Fruit fly (Drosophila melanogaster) whole organism, embryonic: ENCODE measurements around the gene CG46465.

Source experiments
- B-H2 ChIP-seq: fragments of 200-800 bp; sonication (Bioruptor generic); optimal IDR thresholded peaks from 2 replicates; lab custom pipeline; 2018; ENCODE audit warnings: missing biosample characterization, mild to moderate bottlenecking, missing genetic modification characterization
- Bgb ChIP-seq: fragments of 200-800 bp; sonication (Bioruptor generic); IDR thresholded peaks from 2 replicates; pipeline ENCODE4 v1.3.6; 2022; ENCODE audit warnings: missing biosample characterization, missing genetic modification characterization; ENCODE audit not compliant: partially characterized antibody
- CG10147 ChIP-seq: fragments of 200-800 bp; sonication (Bioruptor generic); optimal IDR thresholded peaks from 2 replicates; lab custom pipeline; 2019; ENCODE audit warnings: missing biosample characterization, mild to moderate bottlenecking, missing genetic modification characterization, moderate library complexity
- CG10959 ChIP-seq: fragments of 200-800 bp; sonication (Bioruptor generic); IDR thresholded peaks from 2 replicates; pipeline ENCODE4 v1.3.6; 2022; ENCODE audit warnings: missing biosample characterization, missing genetic modification characterization
- CG12942 ChIP-seq: fragments of 200-800 bp; sonication (Bioruptor generic); optimal IDR thresholded peaks from 3 replicates; lab custom pipeline; 2016; ENCODE audit warnings: missing biosample characterization, missing genetic modification characterization
- CG14667 ChIP-seq: fragments of 200-800 bp; sonication (Bioruptor generic); IDR thresholded peaks from 2 replicates; pipeline ENCODE4 v1.3.6; 2022; ENCODE audit warnings: missing biosample characterization, missing genetic modification characterization
- CG16779 ChIP-seq: fragments of 200-800 bp; sonication (Bioruptor generic); IDR thresholded peaks from 2 replicates; pipeline ENCODE4 v1.3.6; 2022; ENCODE audit warnings: missing biosample characterization, missing genetic modification characterization
- CG17359 ChIP-seq: fragments of 200-800 bp; sonication (Bioruptor generic); optimal IDR thresholded peaks from 3 replicates; lab custom pipeline; 2018; ENCODE audit warnings: missing biosample characterization, mild to moderate bottlenecking, missing genetic modification characterization, moderate library complexity
- CG17385 ChIP-seq: fragments of 200-800 bp; sonication (Bioruptor generic); optimal IDR thresholded peaks from 3 replicates; lab custom pipeline; 2018; ENCODE audit warnings: missing biosample characterization, mild to moderate bottlenecking, missing genetic modification characterization
- CG1832 ChIP-seq: fragments of 200-800 bp; sonication (Bioruptor generic); optimal IDR thresholded peaks from 2 replicates; lab custom pipeline; 2017; ENCODE audit warnings: missing biosample characterization, mild to moderate bottlenecking, missing genetic modification characterization, inconsistent platforms
- CG18476 ChIP-seq: fragments of 200-800 bp; sonication (Bioruptor generic); optimal IDR thresholded peaks from 2 replicates; lab custom pipeline; 2016; ENCODE audit warnings: missing biosample characterization, mild to moderate bottlenecking, missing genetic modification characterization
- CG18599 ChIP-seq: fragments of 200-800 bp; sonication (Bioruptor generic); optimal IDR thresholded peaks from 3 replicates; lab custom pipeline; 2017; ENCODE audit warnings: missing biosample characterization, missing genetic modification characterization, mild to moderate bottlenecking, moderate library complexity, missing genetic modification reagents
- CG2199 ChIP-seq: fragments of 200-800 bp; sonication (Bioruptor generic); IDR thresholded peaks from 3 replicates; pipeline ENCODE4 v1.3.6; 2022; ENCODE audit warnings: missing biosample characterization, missing genetic modification characterization
- CG4328 ChIP-seq: fragments of 200-800 bp; sonication (Bioruptor generic); optimal IDR thresholded peaks from 3 replicates; lab custom pipeline; 2017; ENCODE audit warnings: missing biosample characterization, missing genetic modification reagents, missing genetic modification characterization
- CG6272 ChIP-seq: fragments of 200-800 bp; sonication (Bioruptor generic); IDR thresholded peaks from 2 replicates; pipeline ENCODE4 v1.3.6; 2022; ENCODE audit warnings: missing biosample characterization, missing genetic modification characterization
- CG7357 ChIP-seq: fragments of 200-800 bp; sonication (Bioruptor generic); IDR thresholded peaks from 3 replicates; pipeline ENCODE4 v1.3.6; 2022; ENCODE audit warnings: missing biosample characterization, missing genetic modification characterization
- CG7556 ChIP-seq: fragments of 200-800 bp; sonication (Bioruptor generic); optimal IDR thresholded peaks from 2 replicates; lab custom pipeline; 2017; ENCODE audit warnings: missing biosample characterization, mild to moderate bottlenecking, missing genetic modification characterization
- CG7963 ChIP-seq: fragments of 200-800 bp; sonication (Bioruptor generic); IDR thresholded peaks from 3 replicates; pipeline ENCODE4 v1.3.6; 2022; ENCODE audit warnings: missing biosample characterization, missing genetic modification characterization; ENCODE audit not compliant: partially characterized antibody
- CG9797 ChIP-seq: fragments of 200-800 bp; sonication (Bioruptor generic); optimal IDR thresholded peaks from 3 replicates; lab custom pipeline; 2018; ENCODE audit warnings: missing biosample characterization, mild to moderate bottlenecking, missing genetic modification characterization
- CG9876 ChIP-seq: fragments of 200-800 bp; sonication (Bioruptor generic); optimal IDR thresholded peaks from 2 replicates; lab custom pipeline; 2016; ENCODE audit warnings: missing biosample characterization, missing genetic modification characterization
- CkIIα-i1 ChIP-seq: fragments of 200-800 bp; sonication (Bioruptor generic); IDR thresholded peaks from 2 replicates; pipeline ENCODE4 v1.3.6; 2022; ENCODE audit warnings: missing biosample characterization, missing genetic modification characterization
- Ets65A ChIP-seq: fragments of 200-800 bp; sonication (Bioruptor generic); peaks from one replicate; lab custom pipeline; 2016; ENCODE audit warnings: missing biosample characterization, missing genetic modification characterization
- Hey ChIP-seq: fragments of 200-800 bp; sonication (Bioruptor generic); optimal IDR thresholded peaks from 3 replicates; lab custom pipeline; 2018; ENCODE audit warnings: missing biosample characterization, mild to moderate bottlenecking, missing genetic modification characterization
- Lpt ChIP-seq: fragments of >200 bp; optimal IDR thresholded peaks from 2 replicates; lab custom pipeline; 2018; ENCODE audit warnings: missing biosample characterization, missing genetic modification characterization
- Meics ChIP-seq: fragments of 200-800 bp; sonication (Bioruptor generic); optimal IDR thresholded peaks from 2 replicates; lab custom pipeline; 2017; ENCODE audit warnings: missing biosample characterization, mild to moderate bottlenecking, missing genetic modification characterization
- Mes4 ChIP-seq: fragments of 200-800 bp; sonication (Bioruptor generic); optimal IDR thresholded peaks from 2 replicates; lab custom pipeline; 2016; ENCODE audit warnings: missing biosample characterization, missing genetic modification characterization
- Nf-YA ChIP-seq: fragments of 200-800 bp; sonication (Bioruptor generic); IDR thresholded peaks from 2 replicates; pipeline ENCODE4 v1.3.6; 2022; ENCODE audit warnings: missing biosample characterization, missing genetic modification characterization
- Optix ChIP-seq: fragments of 200-800 bp; sonication (Bioruptor generic); IDR thresholded peaks from 3 replicates; pipeline ENCODE4 v1.3.6; 2022; ENCODE audit warnings: missing biosample characterization, missing genetic modification characterization
- Side ChIP-seq: fragments of 200-800 bp; sonication (Bioruptor generic); optimal IDR thresholded peaks from 2 replicates; lab custom pipeline; 2016; ENCODE audit warnings: missing biosample characterization, missing genetic modification characterization
- Sry-β ChIP-seq: fragments of 200-800 bp; sonication (Bioruptor generic); optimal IDR thresholded peaks from 2 replicates; lab custom pipeline; 2018; ENCODE audit warnings: missing biosample characterization, mild to moderate bottlenecking, missing genetic modification characterization, moderate library complexity
- Usf ChIP-seq: fragments of 200-800 bp; sonication (Bioruptor generic); optimal IDR thresholded peaks from 2 replicates; lab custom pipeline; 2017; ENCODE audit warnings: missing genotype, missing biosample characterization, missing genetic modification characterization
- cad ChIP-seq: fragments of >200 bp; optimal IDR thresholded peaks from 2 replicates; lab custom pipeline; 2017; ENCODE audit warnings: missing biosample characterization, missing genetic modification characterization
- cas ChIP-seq: fragments of 200-800 bp; sonication (Bioruptor generic); IDR thresholded peaks from 2 replicates; pipeline ENCODE4 v1.3.6; 2022; ENCODE audit warnings: missing biosample characterization, missing genetic modification characterization
- croc ChIP-seq: fragments of 200-800 bp; sonication (Bioruptor generic); conservative IDR thresholded peaks from 3 replicates; pipeline ENCODE4 v1.3.6; 2022; ENCODE audit warnings: missing biosample characterization, missing genetic modification characterization
- esg ChIP-seq: fragments of 200-800 bp; sonication (Bioruptor generic); conservative IDR thresholded peaks from 2 replicates; pipeline ENCODE4 v1.3.6; 2022; ENCODE audit warnings: missing biosample characterization, missing genetic modification characterization
- fd64A ChIP-seq: fragments of 200-800 bp; sonication (Bioruptor generic); optimal IDR thresholded peaks from 3 replicates; lab custom pipeline; 2018; ENCODE audit warnings: missing biosample characterization, mild to moderate bottlenecking, missing genetic modification characterization
- grn ChIP-seq: fragments of 200-800 bp; sonication (Bioruptor generic); optimal IDR thresholded peaks from 3 replicates; lab custom pipeline; 2017; ENCODE audit warnings: missing biosample characterization, missing genetic modification characterization
- her ChIP-seq: fragments of 200-800 bp; sonication (Bioruptor generic); optimal IDR thresholded peaks from 2 replicates; lab custom pipeline; 2016; ENCODE audit warnings: missing biosample characterization, missing genetic modification characterization
- hkb ChIP-seq, 2 experiments: fragments of 200-800 bp in 1 of 2; fragments of >200 bp in 1 of 2; sonication (Bioruptor generic) in 1 of 2; IDR thresholded peaks in 1 of 2; optimal IDR thresholded peaks in 1 of 2; 2 replicates each; pipeline versions ENCODE4 v1.3.6 to Lab custom; 2017 to 2022; ENCODE audit warnings: missing biosample characterization in 1 of 2, missing genetic modification characterization in 1 of 2
- lov ChIP-seq, 2 experiments: fragments of 200-800 bp in 1 of 2; fragments of >200 bp in 1 of 2; sonication (Bioruptor generic) in 1 of 2; IDR thresholded peaks in 1 of 2; optimal IDR thresholded peaks in 1 of 2; 2 replicates in 1 of 2; 3 replicates in 1 of 2; pipeline versions ENCODE4 v1.3.6 to Lab custom; 2017 to 2022; ENCODE audit warnings: missing biosample characterization in 1 of 2, missing genetic modification characterization in 1 of 2
- luna ChIP-seq: fragments of 200-800 bp; sonication (Bioruptor generic); optimal IDR thresholded peaks from 2 replicates; lab custom pipeline; 2016; ENCODE audit warnings: missing biosample characterization, missing genetic modification characterization
- mirr ChIP-seq: fragments of 200-800 bp; sonication (Bioruptor generic); optimal IDR thresholded peaks from 3 replicates; lab custom pipeline; 2018; ENCODE audit warnings: missing biosample characterization, mild to moderate bottlenecking, missing genetic modification characterization
- prd ChIP-seq, 3 experiments: fragments of >200 bp in 2 of 3; fragments of 200-800 bp in 1 of 3; sonication (Bioruptor generic) in 1 of 3; optimal IDR thresholded peaks in 2 of 3; IDR thresholded peaks in 1 of 3; 2 replicates in 2 of 3; 3 replicates in 1 of 3; pipeline versions ENCODE4 v1.3.6 to Lab custom; 2017 to 2022; ENCODE audit warnings: missing biosample characterization in 1 of 3, missing genetic modification characterization in 1 of 3
- scrt ChIP-seq: fragments of 200-800 bp; sonication (Bioruptor generic); optimal IDR thresholded peaks from 2 replicates; lab custom pipeline; 2018; ENCODE audit warnings: missing biosample characterization, mild to moderate bottlenecking, missing genetic modification characterization, moderate library complexity
- sd ChIP-seq: fragments of 200-800 bp; sonication (Bioruptor generic); optimal IDR thresholded peaks from 3 replicates; lab custom pipeline; 2018; ENCODE audit warnings: missing biosample characterization, mild to moderate bottlenecking, missing genetic modification characterization, moderate library complexity
- sim ChIP-seq: fragments of 200-800 bp; sonication (Bioruptor generic); IDR thresholded peaks from 2 replicates; pipeline ENCODE4 v1.3.6; 2022; ENCODE audit warnings: missing biosample characterization, missing genetic modification characterization
- sob ChIP-seq: fragments of 200-800 bp; sonication (Bioruptor generic); IDR thresholded peaks from 2 replicates; pipeline ENCODE4 v1.3.6; 2022; ENCODE audit warnings: missing biosample characterization, missing genetic modification characterization
- ttk ChIP-seq: fragments of 200-800 bp; sonication (Bioruptor generic); IDR thresholded peaks from 2 replicates; pipeline ENCODE4 v2.1.2; 2022; ENCODE audit warnings: missing biosample characterization, missing genetic modification characterization
- vnd ChIP-seq: fragments of 200-800 bp; sonication (Bioruptor generic); IDR thresholded peaks from 3 replicates; pipeline ENCODE4 v1.3.6; 2022; ENCODE audit warnings: missing biosample characterization, missing genetic modification characterization; ENCODE audit not compliant: partially characterized antibody
- wor ChIP-seq: fragments of 200-800 bp; sonication (Bioruptor generic); IDR thresholded peaks from 2 replicates; pipeline ENCODE4 v1.3.6; 2022; ENCODE audit warnings: missing biosample characterization, missing genetic modification characterization

The CG46465 gene

dm6 chr2L:19014881-19015366 is 22.6 kb downstream of the CG46465 start (continued):
- TF ChIP-seq sim (GFP tag; lab: Robert Waterston, UW) (no peak), CG7556 (GFP tag; lab: Kevin White, UChicago) (peak; percentile 53), B-H2 (GFP tag; lab: Kevin White, UChicago) (no peak), CG1832 (GFP tag; lab: Kevin White, UChicago) (no peak), mirr (GFP tag; lab: Kevin White, UChicago) (peak; percentile 46), ttk (GFP tag; lab: Robert Waterston, UW) (no peak), CG9876 (GFP tag; lab: Kevin White, UChicago) (no peak), CG9797 (GFP tag; lab: Kevin White, UChicago) (no peak), CG10959 (GFP tag; lab: Robert Waterston, UW) (no peak), grn (GFP tag; lab: Kevin White, UChicago) (no peak), fd64A (GFP tag; lab: Kevin White, UChicago) (no peak), cas (GFP tag; lab: Robert Waterston, UW) (no peak), sob (GFP tag; lab: Robert Waterston, UW) (0 out of 2 replicates have a peak, but pooled peaks have one; percentile 2), CG2199 (GFP tag; lab: Robert Waterston, UW) (no peak), CG10147 (GFP tag; lab: Kevin White, UChicago) (no peak), CG14667 (GFP tag; lab: Robert Waterston, UW) (no peak), CG6272 (no peak), scrt (GFP tag; lab: Kevin White, UChicago) (no peak), CkIIα-i1 (GFP tag; lab: Robert Waterston, UW) (no peak), her (GFP tag; lab: Kevin White, UChicago) (no peak), CG18476 (GFP tag; lab: Kevin White, UChicago) (peak; percentile 0), Nf-YA (GFP tag; lab: Robert Waterston, UW) (no peak), CG12942 (GFP tag; lab: Kevin White, UChicago) (no peak), wor (GFP tag; lab: Robert Waterston, UW) (peak; percentile 9; the same call in 1 of the 2 replicates), croc (GFP tag; lab: Robert Waterston, UW) (0 out of 3 replicates have a peak, but pooled peaks have one; percentile 4), Lpt (GFP tag; lab: Kevin White, UChicago) (no peak), CG17359 (no peak), Meics (GFP tag; lab: Kevin White, UChicago) (peak; percentile 40), Optix (no peak), Hey (tag; lab: Kevin White, UChicago) (peak; percentile 71), lov (optimal IDR thresholded peaks at IDR 0.05; lab: Kevin White, UChicago) (no peak), lov (GFP tag; IDR thresholded peaks at IDR 0.05; lab: Robert Waterston, UW) (no peak), CG16779 (GFP tag; lab: Robert Waterston, UW) (no peak), CG17385 (GFP tag; lab: Kevin White, UChicago) (no peak), sd (tag; lab: Kevin White, UChicago) (peak; percentile 72), Mes4 (GFP tag; lab: Kevin White, UChicago) (no peak), CG7357 (GFP tag; lab: Robert Waterston, UW) (no peak), CG7963 (GFP tag; lab: Robert Waterston, UW) (no peak), CG18599 (GFP tag; lab: Kevin White, UChicago) (peak; percentile 57), Usf (GFP tag; lab: Kevin White, UChicago) (no peak), hkb (optimal IDR thresholded peaks at IDR 0.05; lab: Kevin White, UChicago) (no peak), hkb (GFP tag; IDR thresholded peaks at IDR 0.05; lab: Robert Waterston, UW) (no peak), esg (GFP tag; lab: Robert Waterston, UW) (0 out of 2 replicates have a peak, but pooled peaks have one; percentile 2), Side (no peak), CG4328 (GFP tag; lab: Kevin White, UChicago) (no peak), Sry-β (no peak), Ets65A (GFP tag; lab: Kevin White, UChicago) (peak; percentile 44), cad (GFP tag; lab: Kevin White, UChicago) (no peak), prd (optimal IDR thresholded peaks at IDR 0.05; lab: Kevin White, UChicago) (no peak), prd (GFP tag; IDR thresholded peaks at IDR 0.05; lab: Robert Waterston, UW) (no peak; the same call in 2 of the 3 replicates), Bgb (GFP tag; lab: Robert Waterston, UW) (peak; percentile 33; the same call in 1 of the 2 replicates), luna (GFP tag; lab: Kevin White, UChicago) (no peak), vnd (no peak)
